Worm (Caenorhabditis elegans): ENCODE results near the gene Y16B4A.2.

DNA sequence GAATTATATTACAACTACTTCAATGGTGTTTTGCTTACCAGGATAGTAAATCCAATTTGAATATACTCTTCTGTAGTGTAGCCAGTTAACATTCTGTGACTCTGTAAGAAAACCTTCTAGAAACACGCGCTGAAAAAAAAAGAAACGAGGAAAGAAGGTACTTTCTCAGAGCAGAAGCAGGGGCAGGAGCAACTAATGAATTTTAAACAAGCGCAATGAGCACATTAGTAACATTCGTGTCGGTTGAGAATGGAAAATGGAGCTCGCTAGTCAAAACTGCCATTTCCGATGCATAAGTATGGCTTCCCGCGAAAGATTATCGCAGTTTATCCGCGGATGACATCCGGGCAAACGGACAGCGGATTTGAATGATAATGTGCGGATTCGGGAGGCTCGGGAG lies 19.7 kb downstream of the Y16B4A.2 start, which contains the start of gene C05G5.3:
- TF ChIP-seq mep-1 (tag; optimal IDR thresholded peaks at IDR 0.05), result no peak
- no peak for TF ChIP-seq ztf-11 (tag; optimal IDR thresholded peaks at IDR 0.05)
- no peak for TF ChIP-seq nhr-12 (tag; optimal IDR thresholded peaks at IDR 0.05)
- TF ChIP-seq lin-13 (tag; optimal IDR thresholded peaks at IDR 0.05), result no peak
- TF ChIP-seq cnd-1 (tag; optimal IDR thresholded peaks at IDR 0.05), result no peak
- no peak for TF ChIP-seq nhr-76 (tag; optimal IDR thresholded peaks at IDR 0.05)
- no peak for TF ChIP-seq nhr-28 (tag; optimal IDR thresholded peaks at IDR 0.05)
- TF ChIP-seq nhr-237 (tag; optimal IDR thresholded peaks at IDR 0.05), result no peak
- TF ChIP-seq sem-2 (GFP tag; optimal IDR thresholded peaks at IDR 0.05), result no peak
- TF ChIP-seq unc-62 (GFP tag; optimal IDR thresholded peaks at IDR 0.05), result no peak
- TF ChIP-seq blmp-1 (tag; optimal IDR thresholded peaks at IDR 0.05), result no peak
- no peak for TF ChIP-seq mls-2 (tag; optimal IDR thresholded peaks at IDR 0.05)
